Worm (Caenorhabditis elegans) whole organism, L4 larva: Measurements from ENCODE around the gene F46F5.7.
A peak's percentile ranks its signal among the peaks of the same experiment; 100 is the strongest.

Source experiments
- D1046.2 ChIP-seq: fragments of 200-800 bp; sonication (Bioruptor generic); IDR thresholded peaks from 2 replicates; pipeline ENCODE4 v1.3.6; 2022; ENCODE audit warnings: missing genetic modification characterization, missing compliant biosample characterization
- T26A8.4 ChIP-seq: fragments of 200-800 bp; sonication (Bioruptor generic); IDR thresholded peaks from 2 replicates; pipeline ENCODE4 v1.3.6; 2022; ENCODE audit warnings: missing genetic modification characterization, missing compliant biosample characterization
- Y105C5A.15 ChIP-seq: fragments of 200-800 bp; sonication (Bioruptor generic); IDR thresholded peaks from 2 replicates; pipeline ENCODE4 v1.3.6; 2022; ENCODE audit warnings: missing genetic modification characterization, missing compliant biosample characterization
- Y5F2A.4 ChIP-seq: fragments of 200-800 bp; sonication (Bioruptor generic); optimal IDR thresholded peaks from 2 replicates; lab custom pipeline; 2018; ENCODE audit warnings: mild to moderate bottlenecking, missing genetic modification characterization, missing compliant biosample characterization
- aha-1 ChIP-seq: fragments of 150-350 bp; peaks from one replicate; lab custom pipeline; 2014; ENCODE audit warnings: missing biosample characterization, missing genetic modification characterization
- ceh-82 ChIP-seq: sonication (generic microtip); optimal IDR thresholded peaks from 2 replicates; lab custom pipeline; 2017; ENCODE audit warnings: missing biosample characterization, missing genetic modification characterization
- ctbp-1 ChIP-seq: fragments of 200-800 bp; sonication (Bioruptor generic); IDR thresholded peaks from 2 replicates; pipeline ENCODE4 v1.3.6; 2022; ENCODE audit warnings: missing genetic modification reagents, missing genetic modification characterization, missing compliant biosample characterization
- daf-16 ChIP-seq, 3 experiments: sonication (generic microtip); optimal IDR thresholded peaks; 2 replicates each; lab custom pipeline; 2016 to 2017; ENCODE audit warnings: missing genetic modification characterization in 3 of 3, missing genetic modification reagents in 3 of 3, mild to moderate bottlenecking in 2 of 3, missing compliant biosample characterization in 2 of 3, missing biosample characterization in 1 of 3, moderate library complexity in 1 of 3
- dmd-9 ChIP-seq: fragments of 200-800 bp; sonication (Bioruptor generic); IDR thresholded peaks from 2 replicates; pipeline ENCODE4 v1.3.6; 2022; ENCODE audit warnings: missing genetic modification reagents, missing genetic modification characterization, missing compliant biosample characterization
- dve-1 ChIP-seq: sonication (generic microtip); optimal IDR thresholded peaks from 2 replicates; lab custom pipeline; 2017; ENCODE audit warnings: antibody characterized with exemption, mild to moderate bottlenecking, missing genetic modification characterization, missing compliant biosample characterization; ENCODE audit not compliant: insufficient read depth
- egl-27 ChIP-seq: sonication (generic microtip); optimal IDR thresholded peaks from 3 replicates; lab custom pipeline; 2017; ENCODE audit warnings: missing biosample characterization, missing genetic modification reagents, missing genetic modification characterization
- hif-1 ChIP-seq, 2 experiments: sonication (generic microtip); optimal IDR thresholded peaks; 2 replicates each; lab custom pipeline; 2016 to 2017; ENCODE audit warnings: missing compliant biosample characterization in 2 of 2, missing genetic modification characterization in 2 of 2, missing genetic modification reagents in 2 of 2, missing genotype in 2 of 2, mild to moderate bottlenecking in 1 of 2
- lim-7 ChIP-seq: fragments of 200-800 bp; sonication (Bioruptor generic); IDR thresholded peaks from 2 replicates; pipeline ENCODE4 v1.3.6; 2022; ENCODE audit warnings: missing genetic modification characterization, missing compliant biosample characterization
- lin-38 ChIP-seq: fragments of 200-800 bp; sonication (Bioruptor generic); IDR thresholded peaks from 2 replicates; pipeline ENCODE4 v1.3.6; 2022; ENCODE audit warnings: missing genetic modification reagents, missing genetic modification characterization, missing compliant biosample characterization
- mes-2 ChIP-seq: sonication (generic microtip); optimal IDR thresholded peaks from 2 replicates; lab custom pipeline; 2016; ENCODE audit warnings: missing genotype, mild to moderate bottlenecking, missing genetic modification characterization, missing compliant biosample characterization; ENCODE audit not compliant: poor library complexity, severe bottlenecking
- mxl-2 ChIP-seq: fragments of 200-800 bp; sonication (Bioruptor generic); conservative IDR thresholded peaks from 2 replicates; pipeline ENCODE4 v1.3.6; 2022; ENCODE audit warnings: missing genetic modification reagents, missing genetic modification characterization, missing compliant biosample characterization
- nhr-102 ChIP-seq: sonication (generic microtip); optimal IDR thresholded peaks from 2 replicates; lab custom pipeline; 2016; ENCODE audit warnings: mild to moderate bottlenecking, missing genetic modification characterization, moderate library complexity, missing compliant biosample characterization
- nhr-237 ChIP-seq: sonication (generic microtip); optimal IDR thresholded peaks from 2 replicates; lab custom pipeline; 2017; ENCODE audit warnings: missing biosample characterization, missing genetic modification characterization
- nhr-28 ChIP-seq: fragments of 150-350 bp; optimal IDR thresholded peaks from 2 replicates; lab custom pipeline; 2014; ENCODE audit warnings: missing biosample characterization, missing genetic modification characterization
- nhr-77 ChIP-seq: fragments of 150-350 bp; optimal IDR thresholded peaks from 2 replicates; lab custom pipeline; 2014; ENCODE audit warnings: missing biosample characterization, missing genetic modification characterization
- pha-4 ChIP-seq, 2 experiments: fragments of 150-350 bp in 1 of 2; fragments of 200-800 bp in 1 of 2; sonication (Bioruptor generic) in 1 of 2; IDR thresholded peaks in 1 of 2; optimal IDR thresholded peaks in 1 of 2; 2 replicates each; pipeline versions ENCODE4 v1.3.6 to Lab custom; 2014 to 2022; ENCODE audit warnings: missing genetic modification characterization in 2 of 2, missing genetic modification reagents in 2 of 2, missing biosample characterization in 1 of 2, missing compliant biosample characterization in 1 of 2
- php-3 ChIP-seq: fragments of 200-800 bp; sonication (Bioruptor generic); IDR thresholded peaks from 2 replicates; pipeline ENCODE4 v1.3.6; 2022; ENCODE audit warnings: missing genetic modification reagents, missing genetic modification characterization, missing compliant biosample characterization
- rbr-2 ChIP-seq: sonication (generic microtip); optimal IDR thresholded peaks from 2 replicates; lab custom pipeline; 2016; ENCODE audit warnings: missing genotype, missing genetic modification characterization, missing compliant biosample characterization
- sdz-12 ChIP-seq: fragments of 200-800 bp; sonication (Bioruptor generic); optimal IDR thresholded peaks from 2 replicates; lab custom pipeline; 2018; ENCODE audit warnings: mild to moderate bottlenecking, missing genetic modification characterization, missing compliant biosample characterization
- skn-1 ChIP-seq: fragments of 150-350 bp; optimal IDR thresholded peaks from 2 replicates; lab custom pipeline; 2014; ENCODE audit warnings: missing biosample characterization, missing genetic modification characterization
- spr-1 ChIP-seq: sonication (generic microtip); optimal IDR thresholded peaks from 2 replicates; lab custom pipeline; 2016; ENCODE audit warnings: mild to moderate bottlenecking, missing genetic modification characterization, missing compliant biosample characterization
- spr-3 ChIP-seq: fragments of 200-800 bp; sonication (Bioruptor generic); optimal IDR thresholded peaks from 2 replicates; lab custom pipeline; 2018; ENCODE audit warnings: mild to moderate bottlenecking, missing genetic modification characterization, missing compliant biosample characterization
- unc-62 ChIP-seq, 3 experiments: fragments of 150-350 bp in 1 of 3; sonication (generic microtip); optimal IDR thresholded peaks in 2 of 3; peaks in 1 of 3; 1 replicate in 1 of 3; 2 replicates in 2 of 3; lab custom pipeline; 2014 to 2017; ENCODE audit warnings: missing biosample characterization in 3 of 3, missing genetic modification characterization in 3 of 3, missing genetic modification reagents in 3 of 3, missing genotype in 1 of 3
- vab-7 ChIP-seq: fragments of 200-800 bp; sonication (Bioruptor generic); IDR thresholded peaks from 2 replicates; pipeline ENCODE4 v1.3.6; 2022; ENCODE audit warnings: missing genetic modification reagents, missing genetic modification characterization, missing compliant biosample characterization
- zag-1 ChIP-seq: fragments of 150-350 bp; optimal IDR thresholded peaks from 2 replicates; lab custom pipeline; 2014; ENCODE audit warnings: missing biosample characterization, missing genetic modification characterization
- zip-2 ChIP-seq: fragments of 150-350 bp; optimal IDR thresholded peaks from 2 replicates; lab custom pipeline; 2014; ENCODE audit warnings: missing biosample characterization, missing genetic modification characterization
- ztf-11 ChIP-seq: fragments of 150-350 bp; optimal IDR thresholded peaks from 2 replicates; lab custom pipeline; 2014; ENCODE audit warnings: missing biosample characterization, missing genetic modification characterization
- ztf-7 ChIP-seq: fragments of 150-350 bp; optimal IDR thresholded peaks from 2 replicates; lab custom pipeline; 2014; ENCODE audit warnings: missing biosample characterization, missing genetic modification characterization

F46F5.7 gene

ce11 chrII:808457-808856, 12.0 kb downstream of the F46F5.7 start, which contains the start of gene F46F5.11:
Gene F46F5.11 (plus strand): TSS chrII:808757.
- TF ChIP-seq D1046.2 (GFP tag; lab: Robert Waterston, UW) (no peak), nhr-77 (tag; lab: Kevin White, UChicago) (no peak), hif-1 (tag; optimal IDR thresholded peaks at IDR 0.05; lab: Kevin White, UChicago) (no peak), nhr-102 (no peak), skn-1 (tag; lab: Kevin White, UChicago) (no peak), zag-1 (tag; lab: Kevin White, UChicago) (no peak), dmd-9 (GFP tag; lab: Robert Waterston, UW) (no peak)

- no peak for TF ChIP-seq sdz-12 (GFP tag; lab: Kevin White, UChicago)
- TF ChIP-seq egl-27 (tag; lab: Kevin White, UChicago): no peak
These were observed 17.4 kb downstream of the F46F5.7 start, which contains the start of gene F46F5.13 for ce11 chrII:803009-803408. Gene F46F5.13 (plus strand): TSS chrII:803309.

ce11 chrII:799700-800099, 20.7 kb downstream of the F46F5.7 start, which contains the start of gene F46F5.14:
Gene F46F5.14 (plus strand): TSS chrII:800000.
- no peak for TF ChIP-seq aha-1 (tag; lab: Kevin White, UChicago)
- no peak for TF ChIP-seq Y5F2A.4 (GFP tag; lab: Kevin White, UChicago)
- TF ChIP-seq spr-1: no peak
- no peak for TF ChIP-seq rbr-2 (tag; lab: Kevin White, UChicago)
- TF ChIP-seq, all 104 proteins: peak for 0

- TF ChIP-seq aha-1 (tag; lab: Kevin White, UChicago) (peak; percentile 91), spr-3 (GFP tag; lab: Kevin White, UChicago) (no peak)
These were observed 23.0 kb downstream of the F46F5.7 start for ce11 chrII:797445-797844.

- TF ChIP-seq dve-1: no peak
- peak in 1 of 2 experiments; percentile 93 for TF ChIP-seq unc-62 (GFP tag; optimal IDR thresholded peaks at IDR 0.05 in 1 of 2; lab: Kevin White, UChicago)
- no peak for TF ChIP-seq unc-62 (tag; optimal IDR thresholded peaks at IDR 0.05; lab: Kevin White, UChicago)
These were observed 23.5 kb downstream of the F46F5.7 start for ce11 chrII:796916-797315.

- TF ChIP-seq mes-2 (tag; lab: Kevin White, UChicago): no peak
- TF ChIP-seq mxl-2: no peak
- no peak for TF ChIP-seq zip-2 (tag; lab: Kevin White, UChicago)
- no peak for TF ChIP-seq egl-27 (tag; lab: Kevin White, UChicago)
- TF ChIP-seq lim-7 (GFP tag; lab: Robert Waterston, UW): no peak
These were observed 28.6 kb downstream of the F46F5.7 start, which contains the start of gene F46F5.1 for ce11 chrII:791828-792227. Gene F46F5.1 (minus strand): TSS chrII:791928.

ce11 chrII:788139-788538, 32.3 kb downstream of the F46F5.7 start, which contains the start of gene F46F5.15:
Gene F46F5.15 (plus strand): TSS chrII:788439.
- TF ChIP-seq sdz-12 (GFP tag; lab: Kevin White, UChicago): no peak
- TF ChIP-seq egl-27 (tag; lab: Kevin White, UChicago): no peak
- no peak for TF ChIP-seq php-3 (GFP tag; lab: Robert Waterston, UW)
- TF ChIP-seq pha-4 (GFP tag; IDR thresholded peaks at IDR 0.05; lab: Robert Waterston, UW): no peak
- TF ChIP-seq pha-4 (tag; optimal IDR thresholded peaks at IDR 0.05; lab: Kevin White, UChicago): no peak
- no peak for TF ChIP-seq mes-2 (tag; lab: Kevin White, UChicago)
- TF ChIP-seq ztf-7: no peak
- no peak for TF ChIP-seq nhr-237 (tag; lab: Kevin White, UChicago)
- TF ChIP-seq lin-38 (GFP tag; lab: Robert Waterston, UW): no peak
- no peak for TF ChIP-seq daf-16 (GFP tag; optimal IDR thresholded peaks at IDR 0.05; lab: Kevin White, UChicago)
- TF ChIP-seq daf-16 (tag; optimal IDR thresholded peaks at IDR 0.05; lab: Kevin White, UChicago): no peak
- no peak for TF ChIP-seq ztf-11 (tag; lab: Kevin White, UChicago)
- TF ChIP-seq T26A8.4 (GFP tag; lab: Robert Waterston, UW): no peak
- TF ChIP-seq Y105C5A.15 (GFP tag; lab: Robert Waterston, UW): no peak
- TF ChIP-seq ctbp-1 (GFP tag; lab: Robert Waterston, UW): no peak
- no peak for TF ChIP-seq vab-7 (GFP tag; lab: Robert Waterston, UW)
- TF ChIP-seq nhr-28 (tag; lab: Kevin White, UChicago): no peak
- TF ChIP-seq D1046.2 (GFP tag; lab: Robert Waterston, UW): no peak
- TF ChIP-seq ceh-82 (tag; lab: Kevin White, UChicago): no peak
